Fruit fly (Drosophila melanogaster) whole organism, larva: ENCODE data around the gene CG15638.

Experiments used
- noc ChIP-seq: fragments of 200-800 bp; sonication (Bioruptor generic); optimal IDR thresholded peaks from 3 replicates; lab custom pipeline; 2019; ENCODE audit warnings: missing biosample characterization, mild to moderate bottlenecking, missing genetic modification characterization, moderate library complexity

The CG15638 gene

dm6 chr2L:13535678-13536077, at the start of gene CG15638:
Gene CG15638, minus strand, starts transcription at chr2L:13535778.
- no peak for TF ChIP-seq noc (tag; lab: Kevin White, UChicago)

dm6 chr2L:13571791-13572451, 36.3 kb upstream of the CG15638 start:
- no peak for TF ChIP-seq noc (tag; lab: Kevin White, UChicago)

DNA sequence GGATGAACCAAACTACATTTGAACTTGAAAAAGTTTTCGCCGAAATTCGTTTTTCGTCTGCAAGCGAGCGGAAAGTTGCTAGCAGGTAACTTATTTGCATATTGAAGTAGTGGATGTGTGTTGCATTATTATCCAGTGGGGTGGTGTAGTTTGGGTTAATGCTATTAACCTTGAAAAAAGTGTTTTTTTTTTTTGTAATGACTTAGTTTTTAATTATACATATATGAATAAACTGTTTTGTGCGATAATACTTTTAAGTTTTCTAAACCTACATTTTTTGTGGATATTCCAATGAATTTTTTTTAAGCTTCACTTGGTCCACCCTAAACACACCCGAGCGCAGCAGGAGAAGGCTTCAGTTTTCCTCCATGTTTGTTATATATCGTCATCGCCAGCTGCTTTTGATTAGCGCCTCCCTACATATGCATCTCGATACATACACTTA, 35.4 kb upstream of the CG15638 start:
- TF ChIP-seq noc (tag; lab: Kevin White, UChicago): no peak

DNA sequence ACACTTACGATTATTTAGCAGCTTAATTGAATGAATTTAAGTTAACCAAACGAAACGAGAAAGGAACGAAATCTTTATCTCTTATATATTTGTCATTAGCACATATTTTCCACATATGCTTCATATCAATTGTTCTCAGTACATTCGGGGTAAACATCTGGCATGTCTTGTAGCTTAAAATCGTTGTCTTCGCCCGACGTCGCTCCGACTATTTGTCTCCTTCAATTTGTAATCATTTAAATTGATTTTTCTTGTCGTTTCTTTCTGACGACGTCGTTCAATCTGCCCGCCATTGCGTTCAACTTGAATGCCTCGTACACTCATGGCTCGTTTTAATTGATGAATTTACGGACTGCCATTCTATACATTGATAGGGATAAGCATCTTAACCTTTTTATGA, 34.4 kb upstream of the CG15638 start:
- TF ChIP-seq noc (tag; lab: Kevin White, UChicago): no peak

- TF ChIP-seq noc (tag; lab: Kevin White, UChicago): no peak
These were observed 33.4 kb upstream of the CG15638 start for dm6 chr2L:13568938-13569337.

dm6 chr2L:13555397-13555796, 19.8 kb upstream of the CG15638 start:
- no peak for TF ChIP-seq noc (tag; lab: Kevin White, UChicago)

dm6 chr2L:13554547-13555159, 19.1 kb upstream of the CG15638 start:
- TF ChIP-seq noc (tag; lab: Kevin White, UChicago): no peak

dm6 chr2L:13552686-13553085, 17.1 kb upstream of the CG15638 start:
- no peak for TF ChIP-seq noc (tag; lab: Kevin White, UChicago)

- no peak for TF ChIP-seq noc (tag; lab: Kevin White, UChicago)
These were observed 15.0 kb upstream of the CG15638 start for dm6 chr2L:13550488-13551033.

DNA sequence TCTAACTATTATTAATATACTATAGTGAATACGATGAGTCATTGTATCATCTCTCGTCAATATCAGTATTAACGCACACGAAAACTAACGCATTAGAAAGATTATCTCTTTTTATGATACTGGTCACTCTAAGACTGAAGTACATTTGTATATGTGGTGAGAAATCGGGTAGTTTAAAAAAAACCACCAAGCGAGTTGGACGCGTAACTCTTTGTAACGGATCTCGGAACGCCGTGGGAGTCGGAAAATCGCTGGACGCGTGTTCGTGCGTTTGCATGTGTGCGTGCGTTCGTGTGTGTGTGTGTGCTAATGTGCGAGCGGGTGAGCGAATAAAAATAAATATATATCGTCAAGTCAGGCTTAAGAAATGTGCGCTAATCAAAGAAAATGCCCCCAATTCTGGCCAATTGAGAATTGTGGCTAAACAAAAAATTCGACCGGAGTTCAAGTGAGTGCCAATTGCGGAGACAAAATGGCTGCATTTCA, 14.4 kb upstream of the CG15638 start, which contains the start of gene kuz:
Gene kuz (plus strand): TSS at position 167 of the 486 bp plus-strand sequence.
- no peak for TF ChIP-seq noc (tag; lab: Kevin White, UChicago)

DNA sequence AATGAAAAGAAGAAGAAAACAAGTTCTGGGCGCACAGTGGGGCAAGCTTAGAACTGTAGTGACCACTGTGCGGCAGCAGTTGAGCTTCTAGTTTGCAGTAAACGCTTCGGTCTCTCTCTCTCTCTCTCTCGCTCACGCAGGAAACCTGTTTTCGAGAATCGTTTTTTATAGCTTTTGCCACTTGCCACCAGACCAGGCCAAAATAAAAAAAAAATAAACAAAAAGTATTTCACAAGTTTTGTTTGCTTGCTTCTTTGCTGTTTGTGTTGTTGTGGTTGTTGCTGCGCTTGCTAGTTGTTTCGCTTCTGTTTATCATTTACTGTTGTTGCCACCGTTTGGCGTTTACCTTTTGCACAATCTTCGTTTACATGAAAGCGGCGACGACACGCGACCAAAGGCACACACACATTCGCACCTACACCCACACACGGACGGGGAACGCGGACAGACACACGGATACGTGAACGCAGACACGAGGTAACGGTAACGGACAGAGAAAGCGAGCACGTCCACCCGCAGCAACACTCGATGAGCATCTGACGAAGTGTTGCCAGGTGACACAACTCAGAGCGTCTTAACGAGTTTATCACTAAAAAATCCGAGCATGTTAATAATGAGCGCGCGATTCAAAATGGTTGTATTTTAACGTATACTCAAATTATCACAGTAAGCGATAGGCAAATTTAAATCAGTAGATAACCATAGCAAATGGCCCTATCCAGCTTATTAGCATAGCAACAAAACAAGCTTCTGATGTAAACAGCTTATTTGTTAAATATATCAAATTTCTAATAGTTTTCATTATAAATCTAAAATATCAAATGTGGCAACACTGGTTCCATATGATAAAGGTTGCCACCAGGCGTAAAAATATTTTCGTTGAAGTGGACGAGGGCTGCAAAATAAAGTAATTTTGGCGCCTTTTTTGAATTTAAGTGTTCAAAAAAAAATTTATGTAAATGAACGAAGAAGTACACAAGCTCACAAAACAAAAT, 13.5 kb upstream of the CG15638 start, which contains the start of gene B4:
Gene B4 (minus strand): TSS at position 543 of the 995 bp plus-strand sequence.
- no peak for TF ChIP-seq noc (tag; lab: Kevin White, UChicago)

DNA sequence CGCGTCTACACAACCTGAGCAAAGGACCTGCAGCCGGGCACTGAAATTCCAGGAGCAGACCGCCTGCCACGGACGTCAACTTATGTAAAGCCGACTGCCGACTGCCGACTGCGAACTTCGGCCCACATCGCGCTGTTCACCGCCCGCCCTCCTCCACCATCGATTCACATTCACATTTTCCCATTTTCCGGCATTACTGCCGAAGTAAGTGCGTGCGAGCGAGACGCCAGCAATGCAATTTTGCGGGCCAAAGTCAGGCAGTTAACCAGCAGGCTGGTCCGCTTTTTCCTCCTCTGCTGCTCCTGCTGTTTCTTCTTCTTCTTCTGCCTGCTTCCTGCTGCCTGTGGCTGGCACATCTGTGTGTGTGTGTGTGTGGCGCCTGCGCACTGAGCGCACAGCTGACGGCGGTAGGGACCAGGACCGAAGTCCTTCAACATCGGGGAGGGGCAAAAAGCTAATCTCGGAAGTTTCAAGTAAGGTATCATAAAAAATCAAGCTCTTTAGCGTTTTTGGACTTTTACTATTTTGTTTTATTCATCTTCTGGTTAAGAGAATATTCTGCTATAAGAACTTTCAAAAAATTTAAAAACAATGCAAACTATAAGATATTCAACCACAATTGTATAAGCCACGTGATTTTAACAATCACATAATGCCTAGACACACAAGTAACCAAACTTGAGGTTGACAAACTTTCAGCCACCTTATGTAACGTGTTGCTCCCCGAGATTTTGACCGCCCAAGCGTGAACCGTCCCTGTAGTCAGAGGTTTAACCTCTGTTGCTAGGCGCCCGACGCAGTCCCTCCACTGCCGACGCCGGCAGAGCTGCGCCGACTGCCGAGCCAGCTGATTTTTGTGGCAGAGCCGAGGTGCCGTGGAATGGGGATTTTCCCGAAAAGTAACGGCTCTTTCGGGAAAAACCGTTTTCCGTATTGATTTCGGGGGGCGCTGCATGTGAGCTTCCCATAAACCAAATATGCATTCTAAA, 12.5 kb upstream of the CG15638 start:
- TF ChIP-seq noc (tag; lab: Kevin White, UChicago): no peak

dm6 chr2L:13545678-13546077, 10.1 kb upstream of the CG15638 start:
- TF ChIP-seq noc (tag; lab: Kevin White, UChicago): no peak

- TF ChIP-seq noc (tag; lab: Kevin White, UChicago): no peak
These were observed 6.9 kb upstream of the CG15638 start, which contains the start of gene CG9263 for dm6 chr2L:13542476-13542875. Gene CG9263, minus strand, starts transcription at chr2L:13542576.
